Worm (Caenorhabditis elegans): ENCODE measurements around the gene nhr-98.

ce11 chrV:457839-458238 is 4.2 kb downstream of the nhr-98 start:
- TF ChIP-seq ztf-11 (tag; optimal IDR thresholded peaks at IDR 0.05) (no peak), elt-3 (tag; optimal IDR thresholded peaks at IDR 0.05) (no peak), zip-8 (tag; optimal IDR thresholded peaks at IDR 0.05) (no peak), nhr-28 (tag; optimal IDR thresholded peaks at IDR 0.05) (no peak), pha-4 (tag; optimal IDR thresholded peaks at IDR 0.05) (no peak), nhr-12 (tag; optimal IDR thresholded peaks at IDR 0.05) (no peak), nhr-237 (tag; optimal IDR thresholded peaks at IDR 0.05) (no peak), nhr-76 (tag; optimal IDR thresholded peaks at IDR 0.05) (no peak), sptf-1 (tag; optimal IDR thresholded peaks at IDR 0.05) (no peak), mab-5 (tag; optimal IDR thresholded peaks at IDR 0.05) (no peak), cnd-1 (tag; optimal IDR thresholded peaks at IDR 0.05) (no peak), snpc-4 (tag; optimal IDR thresholded peaks at IDR 0.05) (no peak), lsy-2 (tag; optimal IDR thresholded peaks at IDR 0.05) (no peak), mep-1 (tag; optimal IDR thresholded peaks at IDR 0.05) (no peak)

Data from whole organism, mixed stage, embryonic.